Worm (Caenorhabditis elegans): Measurements from ENCODE around the gene T28D6.6.
A peak's percentile ranks its signal among the peaks of the same experiment; 100 is the strongest.

Gene T28D6.6

DNA sequence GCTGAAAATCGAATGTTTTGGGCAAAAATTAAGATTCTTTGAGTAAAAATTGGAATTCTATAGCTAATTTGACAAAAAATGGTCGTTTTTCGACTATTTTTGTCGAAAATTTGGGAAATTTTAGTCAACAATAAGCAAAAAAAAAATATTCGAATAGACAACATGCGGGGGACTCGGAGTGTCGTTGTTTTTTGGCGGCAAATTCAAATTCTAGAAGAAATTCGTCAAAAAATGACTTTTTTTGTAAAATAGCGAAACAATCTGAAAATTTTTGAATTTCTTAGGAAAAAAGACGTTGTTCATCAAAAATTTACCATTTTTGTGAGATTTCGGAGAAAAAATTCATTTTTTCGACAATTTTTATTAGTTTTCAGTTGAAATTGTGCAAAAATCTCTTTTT is 59.3 kb downstream of the T28D6.6 start:
- TF ChIP-seq tbx-8 (GFP tag; optimal IDR thresholded peaks at IDR 0.05): no peak
- no peak for TF ChIP-seq blmp-1 (tag; optimal IDR thresholded peaks at IDR 0.05)
- no peak for TF ChIP-seq cnd-1 (tag; optimal IDR thresholded peaks at IDR 0.05)
- no peak for TF ChIP-seq mab-5 (tag; optimal IDR thresholded peaks at IDR 0.05)
- no peak for TF ChIP-seq nhr-12 (tag; optimal IDR thresholded peaks at IDR 0.05)
- TF ChIP-seq ztf-11 (tag; optimal IDR thresholded peaks at IDR 0.05): no peak
- TF ChIP-seq snpc-4 (tag; optimal IDR thresholded peaks at IDR 0.05): no peak
- TF ChIP-seq lin-32 (GFP tag; optimal IDR thresholded peaks at IDR 0.05): no peak
- TF ChIP-seq elt-3 (tag; optimal IDR thresholded peaks at IDR 0.05): no peak
- no peak for TF ChIP-seq ceh-39 (tag; optimal IDR thresholded peaks at IDR 0.05)
- TF ChIP-seq lsy-2 (tag; optimal IDR thresholded peaks at IDR 0.05): no peak
- TF ChIP-seq unc-39 (tag; optimal IDR thresholded peaks at IDR 0.05): no peak
- no peak for TF ChIP-seq ceh-43 (GFP tag; optimal IDR thresholded peaks at IDR 0.05)
- no peak for TF ChIP-seq M03D4.4 (tag; optimal IDR thresholded peaks at IDR 0.05)
- no peak for TF ChIP-seq bed-3 (GFP tag; optimal IDR thresholded peaks at IDR 0.05)
- TF ChIP-seq nhr-2 (tag; optimal IDR thresholded peaks at IDR 0.05): no peak
- TF ChIP-seq pha-4 (tag; optimal IDR thresholded peaks at IDR 0.05): no peak
- TF ChIP-seq nhr-28 (tag; optimal IDR thresholded peaks at IDR 0.05): no peak
- TF ChIP-seq elt-1 (tag; optimal IDR thresholded peaks at IDR 0.05; ENCODE audit: borderline replicate concordance, insufficient read depth): no peak

DNA sequence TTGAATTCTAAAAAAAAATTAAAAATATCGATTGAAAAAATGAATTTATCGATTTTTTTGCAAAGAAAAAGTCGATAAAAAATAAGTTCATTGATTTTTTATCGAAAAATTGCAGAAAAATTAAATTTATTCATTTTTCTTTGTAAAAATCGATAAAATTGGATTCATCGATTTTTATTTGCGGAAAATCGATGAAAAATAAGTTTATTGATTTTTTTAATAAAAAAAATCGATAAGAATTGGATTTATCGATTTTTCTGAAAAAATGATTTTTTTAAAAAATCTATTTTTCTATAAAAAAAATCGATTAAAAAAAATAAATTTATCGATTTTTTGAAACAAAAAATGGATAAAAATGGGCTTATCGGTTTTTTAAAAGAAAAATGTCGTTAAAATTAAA is 63.0 kb downstream of the T28D6.6 start:
- TF ChIP-seq nhr-237 (tag; optimal IDR thresholded peaks at IDR 0.05): no peak
- TF ChIP-seq zip-8 (tag; optimal IDR thresholded peaks at IDR 0.05): no peak
- TF ChIP-seq flh-1 (GFP tag; optimal IDR thresholded peaks at IDR 0.05): no peak
- no peak for TF ChIP-seq M03D4.4 (tag; optimal IDR thresholded peaks at IDR 0.05)
- TF ChIP-seq ces-1 (GFP tag; optimal IDR thresholded peaks at IDR 0.05): peak; percentile 36
- TF ChIP-seq nhr-28 (tag; optimal IDR thresholded peaks at IDR 0.05): no peak
- no peak for TF ChIP-seq elt-1 (tag; optimal IDR thresholded peaks at IDR 0.05; ENCODE audit: borderline replicate concordance, insufficient read depth)
- TF ChIP-seq ceh-39 (tag; optimal IDR thresholded peaks at IDR 0.05): no peak

DNA sequence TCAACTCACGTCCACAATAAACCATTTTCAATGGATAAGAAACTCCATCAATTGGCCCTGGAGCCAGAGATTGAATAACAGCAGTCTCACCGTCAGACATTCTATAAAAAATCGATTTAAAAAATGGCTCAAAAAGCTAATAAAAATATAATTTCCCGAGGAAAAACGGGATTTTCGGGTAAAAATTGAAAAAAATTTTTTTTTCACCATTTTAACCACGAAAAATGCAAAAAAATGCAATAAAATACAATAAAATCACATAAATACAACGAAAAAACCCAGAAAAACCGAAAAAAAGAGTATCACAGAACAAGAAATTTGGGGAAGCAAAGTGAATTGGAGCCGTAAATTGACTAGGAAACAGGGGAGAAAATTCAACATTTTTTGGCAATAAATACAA is 64.1 kb downstream of the T28D6.6 start, which contains the start of gene Y47D3A.21:
TSS of gene Y47D3A.21 (minus strand) at position 101 of the 400 bp plus-strand sequence.
- TF ChIP-seq nhr-237 (tag; optimal IDR thresholded peaks at IDR 0.05): no peak
- no peak for TF ChIP-seq lin-32 (GFP tag; optimal IDR thresholded peaks at IDR 0.05)
- no peak for TF ChIP-seq ceh-39 (tag; optimal IDR thresholded peaks at IDR 0.05)
- TF ChIP-seq ceh-43 (GFP tag; optimal IDR thresholded peaks at IDR 0.05): no peak
- TF ChIP-seq ceh-83 (GFP tag; optimal IDR thresholded peaks at IDR 0.05): no peak
- TF ChIP-seq sptf-1 (tag; optimal IDR thresholded peaks at IDR 0.05): no peak
- no peak for TF ChIP-seq drap-1 (GFP tag; optimal IDR thresholded peaks at IDR 0.05)
- no peak for TF ChIP-seq elt-1 (tag; optimal IDR thresholded peaks at IDR 0.05; ENCODE audit: borderline replicate concordance, insufficient read depth)
- no peak for TF ChIP-seq unc-39 (tag; optimal IDR thresholded peaks at IDR 0.05)
- TF ChIP-seq blmp-1 (tag; optimal IDR thresholded peaks at IDR 0.05): no peak
- TF ChIP-seq elt-3 (tag; optimal IDR thresholded peaks at IDR 0.05): no peak
- no peak for TF ChIP-seq tbx-8 (GFP tag; optimal IDR thresholded peaks at IDR 0.05)
- TF ChIP-seq unc-120 (tag; optimal IDR thresholded peaks at IDR 0.05; ENCODE audit: poor library complexity, severe bottlenecking): no peak
- TF ChIP-seq ham-2 (GFP tag; optimal IDR thresholded peaks at IDR 0.05): no peak
- TF ChIP-seq nhr-28 (tag; optimal IDR thresholded peaks at IDR 0.05): no peak
- TF ChIP-seq M03D4.4 (tag; optimal IDR thresholded peaks at IDR 0.05): no peak

Data from whole organism, mixed stage, embryonic.